Fruit fly (Drosophila melanogaster): ENCODE data around the gene Rpn12.

- TF ChIP-seq psq (optimal IDR thresholded peaks at IDR 0.05) = no peak
- TF ChIP-seq pan (optimal IDR thresholded peaks at IDR 0.05) = no peak
- no peak for TF ChIP-seq usp (GFP tag; optimal IDR thresholded peaks at IDR 0.05)
- TF ChIP-seq CG8478 (optimal IDR thresholded peaks at IDR 0.05) = no peak
- no peak for TF ChIP-seq EcR (GFP tag; optimal IDR thresholded peaks at IDR 0.05)
Measured at dm6 chr3L:16612152-16612551, 29.3 kb downstream of the Rpn12 start, which contains the start of gene CG4101.
